Worm (Caenorhabditis elegans) whole organism, late embryonic: ENCODE data around the gene fbxc-20.

Source experiments
- ahr-1 ChIP-seq: sonication (generic microtip); optimal IDR thresholded peaks from 2 replicates; lab custom pipeline; 2016; ENCODE audit warnings: missing genetic modification characterization, missing compliant biosample characterization
- ama-1 ChIP-seq: fragments of 150-350 bp; optimal IDR thresholded peaks from 2 replicates; lab custom pipeline; 2014
- ceh-14 ChIP-seq: sonication (generic microtip); optimal IDR thresholded peaks from 2 replicates; lab custom pipeline; 2016; ENCODE audit warnings: missing genotype, missing genetic modification characterization, missing compliant biosample characterization
- ceh-45 ChIP-seq: fragments of 200-800 bp; sonication (Bioruptor generic); IDR thresholded peaks from 2 replicates; pipeline ENCODE4 v1.3.6; 2022; ENCODE audit warnings: missing genetic modification reagents, missing genetic modification characterization, missing compliant biosample characterization
- mec-3 ChIP-seq: sonication (generic microtip); optimal IDR thresholded peaks from 2 replicates; lab custom pipeline; 2016; ENCODE audit warnings: borderline replicate concordance, missing genetic modification characterization, missing compliant biosample characterization
- nhr-11 ChIP-seq: fragments of 150-350 bp; optimal IDR thresholded peaks from 2 replicates; lab custom pipeline; 2014; ENCODE audit warnings: missing biosample characterization, missing genetic modification characterization
- nhr-232 ChIP-seq: sonication (generic microtip); optimal IDR thresholded peaks from 2 replicates; lab custom pipeline; 2016; ENCODE audit warnings: missing genetic modification characterization, missing compliant biosample characterization
- npax-4 ChIP-seq: sonication (generic microtip); optimal IDR thresholded peaks from 2 replicates; lab custom pipeline; 2016; ENCODE audit warnings: missing genetic modification characterization, missing compliant biosample characterization
- unc-86 ChIP-seq: sonication (generic microtip); optimal IDR thresholded peaks from 2 replicates; lab custom pipeline; 2016; ENCODE audit warnings: missing genetic modification characterization, missing compliant biosample characterization

DNA sequence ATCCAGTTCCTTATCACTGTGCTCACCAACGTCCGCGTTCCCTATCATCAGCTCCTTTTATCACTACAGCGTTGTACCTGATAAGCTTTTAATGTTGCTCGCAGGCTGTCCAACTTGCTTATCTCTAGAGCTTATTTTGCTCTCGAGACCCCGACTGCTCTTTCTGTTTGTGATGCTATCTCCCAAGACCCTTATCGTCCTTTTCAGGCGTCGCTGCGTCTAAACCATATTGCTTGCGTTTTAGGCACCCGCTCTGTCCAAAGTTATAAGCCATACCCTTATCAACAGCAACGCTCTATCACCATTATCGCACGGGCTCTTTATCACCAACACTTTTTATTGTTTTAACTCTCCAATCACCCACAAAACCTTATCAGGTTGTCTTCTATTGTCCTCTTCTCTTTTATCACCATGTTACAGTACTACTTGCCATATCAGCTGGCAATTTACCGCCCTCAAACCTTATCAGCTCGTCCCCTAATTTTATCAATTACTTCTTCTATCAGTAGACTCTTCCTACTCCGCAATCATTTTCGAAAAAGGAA lies 40.4 kb upstream of the fbxc-20 start:
- TF ChIP-seq nhr-11 (tag; lab: Kevin White, UChicago) (no peak), npax-4 (tag; lab: Kevin White, UChicago) (no peak), ceh-45 (GFP tag; lab: Robert Waterston, UW) (no peak), ahr-1 (no peak), unc-86 (no peak), mec-3 (no peak), nhr-232 (tag; lab: Kevin White, UChicago) (no peak), ama-1 (no peak), ceh-14 (tag; lab: Kevin White, UChicago) (no peak)
